Fruit fly (Drosophila melanogaster) whole organism, wandering third instar larva: ENCODE measurements around the gene Proc.

Source experiments
- GATAd ChIP-seq: sonication (Bioruptor generic); optimal IDR thresholded peaks from 2 replicates; lab custom pipeline; 2016; ENCODE audit warnings: missing biosample characterization, missing genetic modification characterization
- Hr78 ChIP-seq: fragments of >200 bp; optimal IDR thresholded peaks from 2 replicates; lab custom pipeline; 2017; ENCODE audit warnings: missing biosample characterization, missing genetic modification characterization
- Rel ChIP-seq, 2 experiments: fragments of 200-800 bp; sonication (Bioruptor generic) in 1 of 2; optimal IDR thresholded peaks; 2 replicates in 1 of 2; 3 replicates in 1 of 2; lab custom pipeline; 2016 to 2019; ENCODE audit warnings: mild to moderate bottlenecking in 2 of 2, missing biosample characterization in 2 of 2, missing genetic modification characterization in 2 of 2, moderate library complexity in 1 of 2
- Sp1 ChIP-seq: fragments of 200-800 bp; sonication (Bioruptor generic); optimal IDR thresholded peaks from 3 replicates; lab custom pipeline; 2019; ENCODE audit warnings: missing biosample characterization, mild to moderate bottlenecking, missing genetic modification characterization, moderate library complexity
- br ChIP-seq: fragments of 200-800 bp; sonication (Bioruptor generic); optimal IDR thresholded peaks from 2 replicates; lab custom pipeline; 2016; ENCODE audit warnings: missing biosample characterization, missing genetic modification characterization
- foxo ChIP-seq, 2 experiments: fragments of 200-800 bp; sonication (Bioruptor generic); optimal IDR thresholded peaks; 2 replicates in 1 of 2; 3 replicates in 1 of 2; lab custom pipeline; 2016 to 2017; ENCODE audit warnings: missing biosample characterization in 2 of 2, missing genetic modification characterization in 2 of 2
- fru ChIP-seq: fragments of 200-800 bp; sonication (Bioruptor generic); optimal IDR thresholded peaks from 3 replicates; lab custom pipeline; 2016; ENCODE audit warnings: missing biosample characterization, mild to moderate bottlenecking, missing genetic modification characterization
- h ChIP-seq: fragments of 200-800 bp; sonication (Bioruptor generic); optimal IDR thresholded peaks from 3 replicates; lab custom pipeline; 2016; ENCODE audit warnings: missing biosample characterization, mild to moderate bottlenecking, missing genetic modification characterization
- pan ChIP-seq: fragments of >200 bp; optimal IDR thresholded peaks from 2 replicates; lab custom pipeline; 2017
- psq ChIP-seq: fragments of 200-800 bp; sonication (Bioruptor generic); optimal IDR thresholded peaks from 3 replicates; lab custom pipeline; 2017; ENCODE audit warnings: missing biosample characterization, mild to moderate bottlenecking, missing genetic modification characterization, moderate library complexity
- sv ChIP-seq: fragments of 200-800 bp; sonication (Bioruptor generic); optimal IDR thresholded peaks from 3 replicates; lab custom pipeline; 2016; ENCODE audit warnings: missing biosample characterization, missing genetic modification characterization
- usp ChIP-seq: fragments of >200 bp; optimal IDR thresholded peaks from 2 replicates; lab custom pipeline; 2017; ENCODE audit warnings: missing biosample characterization, missing genetic modification characterization
- woc ChIP-seq: sonication (Bioruptor generic); optimal IDR thresholded peaks from 2 replicates; lab custom pipeline; 2016; ENCODE audit warnings: missing biosample characterization, mild to moderate bottlenecking, missing genetic modification characterization

DNA sequence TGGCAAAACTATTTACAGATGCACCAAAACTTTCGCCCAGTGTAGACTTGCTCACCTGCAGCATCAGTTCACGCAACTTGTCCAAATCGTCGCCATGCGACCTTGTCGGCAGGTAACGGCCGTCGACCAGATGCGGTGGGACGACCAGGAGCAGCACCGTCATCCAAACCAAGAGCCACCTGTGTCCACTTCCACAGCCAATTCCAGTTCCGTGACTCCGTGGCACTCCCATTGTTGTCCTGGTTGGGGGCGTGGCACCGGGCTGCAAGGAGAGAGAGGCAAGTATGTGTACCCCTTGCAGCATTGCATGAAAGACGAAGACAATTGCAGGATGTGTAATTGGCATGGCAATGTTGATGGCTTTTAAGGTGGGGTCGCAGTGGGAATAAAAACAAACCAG is 1.0 kb downstream of the Proc start:
- TF ChIP-seq h (GFP tag; lab: Kevin White, UChicago) (no peak), GATAd (GFP tag; lab: Kevin White, UChicago) (no peak), pan (lab: Kevin White, UChicago) (no peak), foxo (GFP tag; optimal IDR thresholded peaks at IDR 0.05; lab: Kevin White, UChicago) (no peak), fru (GFP tag; lab: Kevin White, UChicago) (no peak), Hr78 (no peak), sv (no peak), Rel (GFP tag; optimal IDR thresholded peaks at IDR 0.05; lab: Kevin White, UChicago) (no peak), Rel (tag; optimal IDR thresholded peaks at IDR 0.05; lab: Kevin White, UChicago) (no peak), woc (no peak), Sp1 (GFP tag; lab: Kevin White, UChicago) (no peak), br (GFP tag; lab: Kevin White, UChicago) (no peak), usp (GFP tag; lab: Kevin White, UChicago) (no peak), psq (no peak)
